Fruit fly (Drosophila melanogaster) whole organism, embryonic: ENCODE data around the gene Kap3.

ENCODE experiments used
- CG31224 ChIP-seq: fragments of 200-800 bp; sonication (Bioruptor generic); IDR thresholded peaks from 2 replicates; pipeline ENCODE4 v1.3.6; 2022; ENCODE audit warnings: missing biosample characterization, missing genetic modification characterization
- CG32772 ChIP-seq: fragments of 200-800 bp; sonication (Bioruptor generic); IDR thresholded peaks from 2 replicates; pipeline ENCODE4 v1.3.6; 2022; ENCODE audit warnings: missing biosample characterization, missing genetic modification characterization
- CG5180 ChIP-seq: fragments of 200-800 bp; sonication (Bioruptor generic); optimal IDR thresholded peaks from 3 replicates; lab custom pipeline; 2017; ENCODE audit warnings: missing biosample characterization, missing genetic modification characterization, mild to moderate bottlenecking, moderate library complexity, missing genetic modification reagents
- CG9437 ChIP-seq: fragments of 200-800 bp; sonication (Bioruptor generic); optimal IDR thresholded peaks from 2 replicates; lab custom pipeline; 2018; ENCODE audit warnings: missing biosample characterization, mild to moderate bottlenecking, missing genetic modification characterization
- H2.0 ChIP-seq: fragments of 200-800 bp; sonication (Bioruptor generic); IDR thresholded peaks from 2 replicates; pipeline ENCODE4 v1.3.6; 2022; ENCODE audit warnings: missing biosample characterization, missing genetic modification characterization
- bcd ChIP-seq: fragments of 200-800 bp; sonication (Bioruptor generic); optimal IDR thresholded peaks from 2 replicates; lab custom pipeline; 2017; ENCODE audit warnings: missing biosample characterization, mild to moderate bottlenecking, missing genetic modification characterization
- gcm2 ChIP-seq: fragments of 200-800 bp; sonication (Bioruptor generic); optimal IDR thresholded peaks from 2 replicates; lab custom pipeline; 2016; ENCODE audit warnings: missing biosample characterization, missing genetic modification characterization
- h ChIP-seq: fragments of >200 bp; optimal IDR thresholded peaks from 2 replicates; lab custom pipeline; 2017

DNA sequence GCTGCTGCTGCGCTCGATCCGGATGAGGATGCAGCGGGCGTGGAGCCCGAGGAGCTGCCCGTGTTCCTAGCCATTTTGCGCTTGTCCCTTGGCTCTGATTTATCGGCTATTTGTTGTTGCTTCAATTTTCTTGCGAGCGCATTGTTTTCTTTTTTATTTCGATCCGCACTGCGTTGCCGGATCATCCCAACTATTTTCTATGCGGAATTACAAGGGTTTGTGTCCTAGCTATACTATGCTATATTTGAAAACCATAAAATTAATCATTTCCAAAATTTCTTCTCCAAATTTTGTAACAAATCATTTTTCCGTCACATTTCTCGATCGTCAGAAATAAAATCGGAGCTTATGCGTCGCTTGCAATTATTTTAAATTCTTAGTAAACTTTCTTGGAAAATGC lies 7.9 kb upstream of the Kap3 start, which contains the start of the genes GCS1 and CG11756:
- TF ChIP-seq h (lab: Kevin White, UChicago) (no peak), CG5180 (no peak), gcm2 (GFP tag; lab: Kevin White, UChicago) (no peak), CG32772 (no peak), bcd (GFP tag; lab: Kevin White, UChicago) (no peak), CG31224 (GFP tag; lab: Robert Waterston, UW) (no peak), H2.0 (GFP tag; lab: Robert Waterston, UW) (no peak), CG9437 (GFP tag; lab: Kevin White, UChicago) (no peak)
